Worm (Caenorhabditis elegans): ENCODE results near the gene F28H7.8.

The F28H7.8 gene

ce11 chrV:10718037-10718436 lies 40.7 kb upstream of the F28H7.8 start:
- no peak for TF ChIP-seq hif-1 (tag; optimal IDR thresholded peaks at IDR 0.05)
- no peak for TF ChIP-seq Y105C5A.15 (GFP tag; IDR thresholded peaks at IDR 0.05)
- TF ChIP-seq nhr-25 (tag; optimal IDR thresholded peaks at IDR 0.05; ENCODE audit: borderline replicate concordance, insufficient read depth) = no peak
- no peak for TF ChIP-seq dmd-6 (GFP tag; IDR thresholded peaks at IDR 0.05)
- no peak for TF ChIP-seq zfp-2 (tag; optimal IDR thresholded peaks at IDR 0.05)
- TF ChIP-seq ztf-11 (tag; optimal IDR thresholded peaks at IDR 0.05) = no peak
- no peak for TF ChIP-seq daf-19 (GFP tag; conservative IDR thresholded peaks at IDR 0.05)

- TF ChIP-seq nhr-42 (GFP tag; IDR thresholded peaks at IDR 0.05) (no peak), nhr-41 (GFP tag; IDR thresholded peaks at IDR 0.05) (no peak), aha-1 (tag) (peak; percentile 80), mxl-3 (GFP tag; optimal IDR thresholded peaks at IDR 0.05) (no peak), nhr-6 (tag; optimal IDR thresholded peaks at IDR 0.05) (no peak), nhr-11 (tag; optimal IDR thresholded peaks at IDR 0.05) (peak; percentile 76), lin-39 (tag; optimal IDR thresholded peaks at IDR 0.05) (no peak), mep-1 (tag; optimal IDR thresholded peaks at IDR 0.05) (peak; percentile 47), daf-8 (GFP tag; IDR thresholded peaks at IDR 0.05) (no peak), spr-3 (GFP tag; optimal IDR thresholded peaks at IDR 0.05) (no peak), mdl-1 (tag; optimal IDR thresholded peaks at IDR 0.05) (no peak), unc-62 (GFP tag; optimal IDR thresholded peaks at IDR 0.05 in 1 of 2) (peak in 1 of 2 experiments; percentile 92), unc-62 (tag; optimal IDR thresholded peaks at IDR 0.05) (no peak), Y48G9A.11 (GFP tag; IDR thresholded peaks at IDR 0.05) (no peak), nhr-76 (tag; optimal IDR thresholded peaks at IDR 0.05) (no peak), tra-1 (GFP tag; IDR thresholded peaks at IDR 0.05) (no peak), dmd-6 (GFP tag; IDR thresholded peaks at IDR 0.05) (peak; percentile 19; the same call in 1 of the 2 replicates), ztf-11 (tag; optimal IDR thresholded peaks at IDR 0.05) (no peak), pha-4 (GFP tag; IDR thresholded peaks at IDR 0.05) (0 out of 2 replicates have a peak, but pooled peaks have one; percentile 60), pha-4 (tag; optimal IDR thresholded peaks at IDR 0.05) (no peak), hif-1 (tag; optimal IDR thresholded peaks at IDR 0.05) (no peak), F37D6.2 (tag; optimal IDR thresholded peaks at IDR 0.05) (no peak), hlh-11 (tag; optimal IDR thresholded peaks at IDR 0.05) (peak; percentile 6), hlh-30 (tag; optimal IDR thresholded peaks at IDR 0.05; ENCODE audit: insufficient read depth) (peak; percentile 70), nhr-28 (tag; optimal IDR thresholded peaks at IDR 0.05) (peak; percentile 2), dpl-1 (GFP tag; optimal IDR thresholded peaks at IDR 0.05) (no peak)
Observed at ce11 chrV:10719019-10719832, 39.5 kb upstream of the F28H7.8 start.

DNA sequence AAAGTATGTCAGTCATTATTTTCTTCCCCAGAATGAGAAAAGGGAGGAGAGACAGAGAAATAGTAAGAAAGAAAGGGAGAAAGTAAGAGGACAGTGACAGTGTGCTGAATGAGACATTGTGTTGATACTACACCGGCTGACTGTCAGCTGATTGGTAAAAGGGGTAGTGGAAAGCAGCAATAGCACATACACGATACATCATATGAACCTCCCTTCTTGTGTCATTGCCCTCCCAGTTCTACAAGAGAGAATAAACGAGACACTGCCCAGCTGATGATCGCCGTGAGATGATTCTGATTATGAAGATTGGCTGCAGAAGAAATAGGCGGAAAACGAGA lies 39.0 kb upstream of the F28H7.8 start:
- peak; percentile 78 for TF ChIP-seq dmd-6 (GFP tag; IDR thresholded peaks at IDR 0.05)
- no peak for TF ChIP-seq daf-12 (tag; optimal IDR thresholded peaks at IDR 0.05)
- peak; percentile 76 for TF ChIP-seq cey-2 (tag; optimal IDR thresholded peaks at IDR 0.05; ENCODE audit: borderline replicate concordance, insufficient read depth)
- peak; percentile 88 for TF ChIP-seq nhr-11 (tag; optimal IDR thresholded peaks at IDR 0.05)
- TF ChIP-seq F44E2.7 (GFP tag; IDR thresholded peaks at IDR 0.05) = no peak
- no peak for TF ChIP-seq snpc-1.2 (GFP tag; IDR thresholded peaks at IDR 0.05)
- no peak for TF ChIP-seq tag-97 (GFP tag; IDR thresholded peaks at IDR 0.05)
- TF ChIP-seq set-16 (GFP tag; IDR thresholded peaks at IDR 0.05) = no peak; the same call in 1 of the 2 replicates
- no peak for TF ChIP-seq nhr-10 (tag; optimal IDR thresholded peaks at IDR 0.05)
- no peak for TF ChIP-seq T26A8.4 (GFP tag; IDR thresholded peaks at IDR 0.05)
- no peak for TF ChIP-seq Y75B8A.6 (GFP tag; IDR thresholded peaks at IDR 0.05)
- peak; percentile 0 for TF ChIP-seq nhr-102 (tag; optimal IDR thresholded peaks at IDR 0.05)
- TF ChIP-seq mdt-29 (GFP tag; IDR thresholded peaks at IDR 0.05) = no peak
- TF ChIP-seq ZK546.5 (tag; optimal IDR thresholded peaks at IDR 0.05) = no peak
- no peak for TF ChIP-seq Y5F2A.4 (GFP tag; optimal IDR thresholded peaks at IDR 0.05)
- no peak for TF ChIP-seq F10B5.3 (tag; optimal IDR thresholded peaks at IDR 0.05)
- peak; percentile 44 to 82 for TF ChIP-seq mdl-1 (tag; optimal IDR thresholded peaks at IDR 0.05)
- TF ChIP-seq zfp-3 (GFP tag; conservative IDR thresholded peaks at IDR 0.05) = no peak
- no peak for TF ChIP-seq nhr-42 (GFP tag; IDR thresholded peaks at IDR 0.05)
- TF ChIP-seq ceh-28 (tag; optimal IDR thresholded peaks at IDR 0.05) = no peak
- peak in 1 of 2 experiments; percentile 87 for TF ChIP-seq unc-62 (GFP tag; optimal IDR thresholded peaks at IDR 0.05 in 1 of 2)
- TF ChIP-seq unc-62 (tag; optimal IDR thresholded peaks at IDR 0.05) = no peak
- peak; percentile 71 for TF ChIP-seq nhr-77 (tag; optimal IDR thresholded peaks at IDR 0.05)
- TF ChIP-seq lin-29 (GFP tag; IDR thresholded peaks at IDR 0.05) = no peak
